Fruit fly (Drosophila melanogaster) whole organism, adult: ENCODE data around the gene natalisin.

Source experiments
- CG11617 ChIP-seq: fragments of 200-800 bp; sonication (Bioruptor generic); optimal IDR thresholded peaks from 2 replicates; lab custom pipeline; 2017; ENCODE audit warnings: mild to moderate bottlenecking, missing biosample characterization, missing genetic modification reagents, missing genetic modification characterization
- CG12768 ChIP-seq: fragments of 200-800 bp; sonication (Bioruptor generic); optimal IDR thresholded peaks from 2 replicates; lab custom pipeline; 2017; ENCODE audit warnings: missing biosample characterization, missing genetic modification characterization, mild to moderate bottlenecking, moderate library complexity, missing genetic modification reagents
- CG14711 ChIP-seq: fragments of 200-800 bp; sonication (Bioruptor generic); optimal IDR thresholded peaks from 2 replicates; lab custom pipeline; 2018; ENCODE audit warnings: missing biosample characterization, mild to moderate bottlenecking, missing genetic modification characterization, moderate library complexity
- CG1620 ChIP-seq: fragments of 200-800 bp; sonication (Bioruptor generic); optimal IDR thresholded peaks from 2 replicates; lab custom pipeline; 2016; ENCODE audit warnings: missing biosample characterization, missing genetic modification characterization
- CG33017 ChIP-seq: fragments of 200-800 bp; sonication (Bioruptor generic); optimal IDR thresholded peaks from 2 replicates; lab custom pipeline; 2018; ENCODE audit warnings: missing biosample characterization, mild to moderate bottlenecking, missing genetic modification characterization, moderate library complexity
- CG5204 ChIP-seq: fragments of 200-800 bp; sonication (Bioruptor generic); optimal IDR thresholded peaks from 2 replicates; lab custom pipeline; 2016; ENCODE audit warnings: missing biosample characterization, missing genetic modification characterization
- CG7045 ChIP-seq: fragments of 200-800 bp; sonication (Bioruptor generic); optimal IDR thresholded peaks from 2 replicates; lab custom pipeline; 2017; ENCODE audit warnings: missing biosample characterization, mild to moderate bottlenecking, missing genetic modification characterization
- CG7101 ChIP-seq: fragments of 200-800 bp; sonication (Bioruptor generic); optimal IDR thresholded peaks from 2 replicates; lab custom pipeline; 2018; ENCODE audit warnings: missing biosample characterization, mild to moderate bottlenecking, missing genetic modification characterization, moderate library complexity
- Clk ChIP-seq: fragments of 200-800 bp; sonication (Bioruptor generic); optimal IDR thresholded peaks from 2 replicates; lab custom pipeline; 2017; ENCODE audit warnings: missing biosample characterization, missing genetic modification characterization
- Crg-1 ChIP-seq: fragments of 200-800 bp; sonication (Bioruptor generic); optimal IDR thresholded peaks from 2 replicates; lab custom pipeline; 2016; ENCODE audit warnings: missing biosample characterization, missing genetic modification characterization
- Hr96 ChIP-seq: fragments of 200-800 bp; sonication (Bioruptor generic); optimal IDR thresholded peaks from 2 replicates; lab custom pipeline; 2016; ENCODE audit warnings: missing biosample characterization, missing genetic modification characterization
- Mnt ChIP-seq: fragments of 200-800 bp; sonication (Bioruptor generic); optimal IDR thresholded peaks from 2 replicates; lab custom pipeline; 2016; ENCODE audit warnings: missing biosample characterization, mild to moderate bottlenecking, missing genetic modification characterization
- bab1 ChIP-seq: fragments of 200-800 bp; sonication (Bioruptor generic); optimal IDR thresholded peaks from 3 replicates; lab custom pipeline; 2019; ENCODE audit warnings: missing biosample characterization, mild to moderate bottlenecking, missing genetic modification characterization, moderate library complexity
- cic ChIP-seq: fragments of 200-800 bp; sonication (Bioruptor generic); optimal IDR thresholded peaks from 2 replicates; lab custom pipeline; 2017; ENCODE audit warnings: missing biosample characterization, mild to moderate bottlenecking, missing genetic modification characterization, moderate library complexity
- cnc ChIP-seq, 2 experiments: fragments of >200 bp; optimal IDR thresholded peaks; 2 replicates each; lab custom pipeline; 2017
- kay ChIP-seq: fragments of 200-800 bp; sonication (Bioruptor generic); peaks from one replicate; lab custom pipeline; 2016; ENCODE audit warnings: missing biosample characterization, missing genetic modification characterization, borderline replicate concordance
- ovo ChIP-seq: fragments of 200-800 bp; sonication (Bioruptor generic); optimal IDR thresholded peaks from 2 replicates; lab custom pipeline; 2016; ENCODE audit warnings: missing biosample characterization, missing genetic modification characterization
- pad ChIP-seq: fragments of 200-800 bp; sonication (Bioruptor generic); optimal IDR thresholded peaks from 3 replicates; lab custom pipeline; 2017; ENCODE audit warnings: missing biosample characterization, missing genetic modification characterization, mild to moderate bottlenecking, moderate library complexity, missing genetic modification reagents
- tj ChIP-seq: fragments of 200-800 bp; sonication (Bioruptor generic); optimal IDR thresholded peaks from 3 replicates; lab custom pipeline; 2017; ENCODE audit warnings: missing biosample characterization, mild to moderate bottlenecking, missing genetic modification characterization, moderate library complexity
- toe ChIP-seq: fragments of 200-800 bp; sonication (Bioruptor generic); optimal IDR thresholded peaks from 2 replicates; lab custom pipeline; 2016; ENCODE audit warnings: missing biosample characterization, missing genetic modification characterization

natalisin gene

DNA sequence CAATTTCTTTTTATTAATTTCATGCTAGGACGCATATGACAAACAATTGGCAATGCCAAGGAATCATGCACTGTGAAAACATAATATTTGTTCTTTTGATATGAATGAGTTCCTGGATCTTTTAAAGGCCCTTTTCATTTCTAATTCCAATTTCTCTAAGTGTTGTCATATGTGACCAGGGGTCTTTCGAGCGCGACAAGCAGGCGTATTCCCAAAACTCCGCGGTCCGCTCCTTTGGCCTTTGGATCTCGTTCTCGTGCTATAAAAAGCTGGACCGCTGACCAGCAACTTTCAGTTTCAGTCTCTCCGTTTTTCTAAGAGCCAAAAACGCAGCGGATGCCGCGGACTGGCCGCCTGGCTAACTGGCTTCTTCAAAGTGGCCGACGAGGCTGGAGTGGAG, at the start of gene natalisin:
natalisin (plus strand) TSS at position 301 of the 400 bp plus-strand sequence.
- no peak for TF ChIP-seq CG12768
- TF ChIP-seq CG7101 (tag; lab: Kevin White, UChicago), result no peak
- TF ChIP-seq toe, result no peak
- TF ChIP-seq Clk (GFP tag; lab: Kevin White, UChicago), result no peak
- TF ChIP-seq Crg-1 (GFP tag; lab: Kevin White, UChicago), result no peak
- TF ChIP-seq CG7045 (GFP tag; lab: Kevin White, UChicago), result no peak
- no peak for TF ChIP-seq CG11617 (GFP tag; lab: Kevin White, UChicago)
- no peak for TF ChIP-seq Hr96 (GFP tag; lab: Kevin White, UChicago)
- no peak for TF ChIP-seq cic (GFP tag; lab: Kevin White, UChicago)
- TF ChIP-seq CG5204 (GFP tag; lab: Kevin White, UChicago), result no peak
- TF ChIP-seq cnc (optimal IDR thresholded peaks at IDR 0.05; lab: Kevin White, UChicago), result no peak
- no peak for TF ChIP-seq CG33017 (tag; lab: Kevin White, UChicago)
- TF ChIP-seq CG14711, result no peak
- TF ChIP-seq kay, result no peak
- TF ChIP-seq bab1 (GFP tag; lab: Kevin White, UChicago), result no peak
- TF ChIP-seq Mnt (GFP tag; lab: Kevin White, UChicago), result no peak

DNA sequence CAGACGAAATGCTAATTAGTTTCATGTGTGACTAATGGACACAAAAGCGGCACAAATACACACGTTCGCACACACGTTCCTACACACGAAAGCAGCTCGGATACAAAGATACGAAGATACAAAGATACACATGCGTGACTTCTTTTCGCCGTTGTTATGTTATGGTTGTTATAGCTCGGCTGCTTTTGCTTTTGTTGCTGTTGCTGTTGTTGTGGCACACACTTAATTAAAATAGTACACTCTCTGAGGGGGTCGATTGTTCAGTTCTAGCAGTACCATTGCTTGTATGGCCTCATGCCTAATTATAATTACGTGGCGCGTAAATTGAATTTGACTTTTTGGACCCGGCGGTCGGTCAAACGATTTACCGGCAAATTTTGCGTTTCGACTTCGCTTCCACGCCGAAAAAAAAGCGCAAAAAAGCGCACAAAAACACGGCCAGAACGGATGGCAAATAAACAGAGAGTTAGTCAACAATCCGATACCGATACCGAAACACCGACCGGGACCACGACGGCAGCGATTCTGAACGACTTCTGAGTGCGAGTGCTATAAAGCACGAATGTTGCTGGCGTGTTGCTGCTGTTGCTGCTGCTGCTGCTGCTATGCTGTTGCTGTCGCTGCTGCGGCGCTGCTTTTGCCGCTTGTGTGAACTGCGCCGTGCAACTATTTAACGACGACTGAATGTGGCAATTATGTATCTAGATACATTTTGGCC, 48.8 kb upstream of the natalisin start:
- TF ChIP-seq tj (peak; percentile 15), CG5204 (GFP tag; lab: Kevin White, UChicago) (no peak), cic (GFP tag; lab: Kevin White, UChicago) (no peak), Mnt (GFP tag; lab: Kevin White, UChicago) (peak; percentile 6), kay (peak; percentile 27), bab1 (GFP tag; lab: Kevin White, UChicago) (peak; percentile 42), Clk (GFP tag; lab: Kevin White, UChicago) (no peak), CG14711 (no peak), CG7045 (GFP tag; lab: Kevin White, UChicago) (peak; percentile 33)

DNA sequence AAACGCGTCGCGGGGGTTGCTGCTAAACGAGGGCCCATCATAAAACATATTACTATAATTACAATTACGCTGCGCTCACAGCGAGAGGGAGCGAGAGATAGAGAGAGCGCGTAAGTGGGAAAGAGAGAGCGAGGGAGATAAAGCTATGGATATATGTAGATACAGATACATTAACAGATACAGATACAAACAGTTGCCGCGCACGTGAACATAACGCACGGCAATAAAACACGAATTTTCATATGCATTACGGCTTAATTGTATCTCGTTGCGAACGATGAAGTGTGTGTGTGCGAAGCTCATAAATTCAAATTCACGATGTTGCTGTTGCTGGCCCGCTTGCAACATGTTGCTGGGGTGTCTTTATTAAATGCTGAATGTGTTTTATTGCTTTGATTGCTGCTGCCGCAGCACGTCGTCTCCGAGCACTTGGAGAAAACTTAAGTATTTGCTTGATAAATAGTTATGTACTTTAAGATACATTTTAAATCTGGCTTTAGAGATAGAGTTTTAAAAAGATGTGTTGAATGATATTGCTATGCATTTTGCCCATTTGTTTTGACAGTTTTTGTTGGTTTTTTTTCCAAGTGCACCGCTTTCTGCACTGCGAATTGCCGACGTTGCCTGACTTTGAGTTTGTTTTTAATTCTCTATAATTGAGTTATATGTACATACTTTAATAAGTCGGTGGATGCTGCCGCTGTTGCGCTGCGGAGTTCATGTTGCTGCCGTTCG, 48.0 kb upstream of the natalisin start:
- TF ChIP-seq CG11617 (GFP tag; lab: Kevin White, UChicago), result peak; percentile 38
- TF ChIP-seq CG33017 (tag; lab: Kevin White, UChicago), result peak; percentile 56
- TF ChIP-seq CG14711, result peak; percentile 69
- TF ChIP-seq kay, result peak; percentile 61
- peak; percentile 87 for TF ChIP-seq tj
- TF ChIP-seq CG5204 (GFP tag; lab: Kevin White, UChicago), result no peak
- TF ChIP-seq Hr96 (GFP tag; lab: Kevin White, UChicago), result no peak
- peak; percentile 48 for TF ChIP-seq Crg-1 (GFP tag; lab: Kevin White, UChicago)
- TF ChIP-seq Clk (GFP tag; lab: Kevin White, UChicago), result no peak
- peak; percentile 1 for TF ChIP-seq ovo (GFP tag; lab: Kevin White, UChicago)
- peak; percentile 61 for TF ChIP-seq bab1 (GFP tag; lab: Kevin White, UChicago)
- peak; percentile 73 for TF ChIP-seq CG7101 (tag; lab: Kevin White, UChicago)

DNA sequence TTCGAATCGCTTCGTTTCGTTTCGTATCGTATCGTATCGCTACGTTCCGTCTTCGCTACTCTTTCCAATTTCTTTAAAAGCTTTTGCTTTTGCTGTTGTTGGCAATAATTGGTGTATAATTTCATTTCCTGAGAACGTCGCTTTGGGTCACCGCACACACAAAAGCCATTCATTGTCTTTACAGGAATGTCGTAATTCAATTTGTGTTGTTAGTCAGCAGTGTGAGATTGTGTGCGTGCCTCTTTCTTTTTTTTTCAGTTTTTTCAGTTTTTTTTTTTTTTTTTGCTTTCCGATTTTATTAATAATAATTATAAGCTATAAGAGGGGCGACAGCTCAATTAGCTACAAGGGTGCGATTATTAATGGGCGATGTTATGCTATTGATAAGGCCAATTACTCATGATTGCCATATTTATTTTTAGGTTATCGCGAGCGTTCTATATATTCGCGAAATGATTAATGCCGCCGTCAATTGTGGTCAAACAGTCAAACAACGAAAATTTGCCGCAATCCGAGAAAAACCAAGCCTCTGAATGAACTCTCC, 47.2 kb upstream of the natalisin start:
- peak; percentile 34 for TF ChIP-seq tj
- no peak for TF ChIP-seq bab1 (GFP tag; lab: Kevin White, UChicago)
- TF ChIP-seq Mnt (GFP tag; lab: Kevin White, UChicago), result no peak
- no peak for TF ChIP-seq CG1620 (GFP tag; lab: Kevin White, UChicago)
- no peak for TF ChIP-seq CG14711
- no peak for TF ChIP-seq Clk (GFP tag; lab: Kevin White, UChicago)
- TF ChIP-seq ovo (GFP tag; lab: Kevin White, UChicago), result no peak
- TF ChIP-seq Crg-1 (GFP tag; lab: Kevin White, UChicago), result no peak
- no peak for TF ChIP-seq CG33017 (tag; lab: Kevin White, UChicago)
- TF ChIP-seq Hr96 (GFP tag; lab: Kevin White, UChicago), result no peak
- TF ChIP-seq CG7101 (tag; lab: Kevin White, UChicago), result no peak
- TF ChIP-seq CG11617 (GFP tag; lab: Kevin White, UChicago), result no peak
- TF ChIP-seq cic (GFP tag; lab: Kevin White, UChicago), result no peak
- peak; percentile 86 for TF ChIP-seq kay
- TF ChIP-seq CG12768, result no peak
- TF ChIP-seq CG7045 (GFP tag; lab: Kevin White, UChicago), result no peak

DNA sequence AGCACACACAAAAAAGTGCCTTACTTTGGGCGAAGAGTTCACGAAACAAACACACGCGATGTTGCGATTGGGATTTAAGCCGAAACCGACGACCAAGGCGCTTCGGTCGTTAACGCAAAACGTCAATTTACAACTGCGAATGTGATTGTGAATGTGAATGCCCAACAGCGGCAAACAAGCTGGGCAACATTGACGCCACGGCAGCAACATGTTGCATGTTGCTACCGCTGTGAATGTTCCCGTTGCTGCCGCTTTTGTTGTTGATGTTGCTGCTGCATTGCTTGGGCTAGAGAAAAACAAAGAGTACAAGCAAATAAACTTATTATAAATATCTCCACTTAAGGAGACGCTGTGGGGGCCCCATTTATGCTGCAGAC, 45.6 kb upstream of the natalisin start, which contains the start of gene NK7.1:
NK7.1 (minus strand) TSS at position 137 of the 377 bp plus-strand sequence.
- TF ChIP-seq cic (GFP tag; lab: Kevin White, UChicago), result no peak
- no peak for TF ChIP-seq Clk (GFP tag; lab: Kevin White, UChicago)
- TF ChIP-seq cnc (optimal IDR thresholded peaks at IDR 0.05; lab: Kevin White, UChicago), result no peak
- TF ChIP-seq CG14711, result no peak
- no peak for TF ChIP-seq Mnt (GFP tag; lab: Kevin White, UChicago)
- TF ChIP-seq Hr96 (GFP tag; lab: Kevin White, UChicago), result no peak
- no peak for TF ChIP-seq CG33017 (tag; lab: Kevin White, UChicago)
- no peak for TF ChIP-seq bab1 (GFP tag; lab: Kevin White, UChicago)
- TF ChIP-seq kay, result no peak
- TF ChIP-seq ovo (GFP tag; lab: Kevin White, UChicago), result no peak
- no peak for TF ChIP-seq CG1620 (GFP tag; lab: Kevin White, UChicago)
- TF ChIP-seq CG5204 (GFP tag; lab: Kevin White, UChicago), result no peak
- TF ChIP-seq CG7045 (GFP tag; lab: Kevin White, UChicago), result no peak
- TF ChIP-seq toe, result no peak
- no peak for TF ChIP-seq pad
